Worm (Caenorhabditis elegans) whole organism, L1 larva: ENCODE data around the gene clr-1.

Source experiments
- aha-1 ChIP-seq: fragments of 150-350 bp; optimal IDR thresholded peaks from 2 replicates; lab custom pipeline; 2014; ENCODE audit warnings: missing biosample characterization, missing genetic modification characterization
- ama-1 ChIP-seq: fragments of 150-350 bp; optimal IDR thresholded peaks from 2 replicates; lab custom pipeline; 2014
- irx-1 ChIP-seq: sonication (generic microtip); optimal IDR thresholded peaks from 2 replicates; lab custom pipeline; 2016; ENCODE audit warnings: missing genetic modification characterization, missing compliant biosample characterization
- lin-13 ChIP-seq: fragments of 150-350 bp; optimal IDR thresholded peaks from 2 replicates; lab custom pipeline; 2014; ENCODE audit warnings: missing biosample characterization, missing genetic modification reagents, missing genetic modification characterization
- lin-35 ChIP-seq, 2 experiments: fragments of 150-350 bp; optimal IDR thresholded peaks; 2 replicates each; lab custom pipeline; 2014; ENCODE audit warnings: missing biosample characterization in 2 of 2, missing genetic modification characterization in 2 of 2, missing genetic modification reagents in 2 of 2
- mep-1 ChIP-seq: fragments of 150-350 bp; optimal IDR thresholded peaks from 2 replicates; lab custom pipeline; 2014; ENCODE audit warnings: missing biosample characterization, missing genetic modification characterization
- nhr-11 ChIP-seq: fragments of 150-350 bp; optimal IDR thresholded peaks from 2 replicates; lab custom pipeline; 2014; ENCODE audit warnings: missing biosample characterization, missing genetic modification characterization
- nhr-28 ChIP-seq: fragments of 150-350 bp; optimal IDR thresholded peaks from 2 replicates; lab custom pipeline; 2014; ENCODE audit warnings: missing biosample characterization, missing genetic modification characterization
- rnt-1 ChIP-seq: sonication (generic microtip); optimal IDR thresholded peaks from 2 replicates; lab custom pipeline; 2016; ENCODE audit warnings: mild to moderate bottlenecking, missing genetic modification characterization, moderate library complexity, missing compliant biosample characterization
- skn-1 ChIP-seq: fragments of 150-350 bp; optimal IDR thresholded peaks from 2 replicates; lab custom pipeline; 2014; ENCODE audit warnings: missing biosample characterization, missing genetic modification characterization
- sptf-1 ChIP-seq: fragments of 150-350 bp; optimal IDR thresholded peaks from 2 replicates; lab custom pipeline; 2014; ENCODE audit warnings: missing biosample characterization, missing genetic modification characterization
- tbx-2 ChIP-seq: sonication (generic microtip); optimal IDR thresholded peaks from 2 replicates; lab custom pipeline; 2016; ENCODE audit warnings: missing genetic modification characterization, missing compliant biosample characterization
- unc-62 ChIP-seq: fragments of 150-350 bp; optimal IDR thresholded peaks from 2 replicates; lab custom pipeline; 2014; ENCODE audit warnings: missing biosample characterization, missing genetic modification reagents, missing genetic modification characterization

ce11 chrII:5455650-5456355 lies 10.4 kb upstream of the clr-1 start, which contains the start of gene daz-1:
- TF ChIP-seq irx-1 (tag; lab: Kevin White, UChicago) = no peak
- TF ChIP-seq aha-1 (tag; lab: Kevin White, UChicago) = no peak
- no peak for TF ChIP-seq tbx-2 (tag; lab: Kevin White, UChicago)
- TF ChIP-seq skn-1 (tag; lab: Kevin White, UChicago) = no peak
- no peak for TF ChIP-seq lin-13
- no peak for TF ChIP-seq nhr-11
- no peak for TF ChIP-seq sptf-1
- TF ChIP-seq lin-35 (GFP tag; optimal IDR thresholded peaks at IDR 0.05; lab: Kevin White, UChicago) = no peak
- no peak for TF ChIP-seq unc-62 (GFP tag; lab: Kevin White, UChicago)
- TF ChIP-seq mep-1 (tag; lab: Kevin White, UChicago) = no peak
- TF ChIP-seq rnt-1 (tag; lab: Kevin White, UChicago) = no peak
- no peak for TF ChIP-seq ama-1 (lab: Kevin White, UChicago)
- no peak for TF ChIP-seq nhr-28
